Worm (Caenorhabditis elegans): Measurements from ENCODE around the gene kcc-1.

kcc-1 gene

ce11 chrIV:7260587-7260986, 54.5 kb downstream of the kcc-1 start, which contains the start of gene C06E4.3:
Gene C06E4.3, plus strand, starts transcription at chrIV:7260875.
- TF ChIP-seq ceh-44 (GFP tag; IDR thresholded peaks at IDR 0.05) (no peak), lim-7 (GFP tag; IDR thresholded peaks at IDR 0.05) (no peak), nhr-42 (GFP tag; IDR thresholded peaks at IDR 0.05) (no peak), F44E2.7 (GFP tag; IDR thresholded peaks at IDR 0.05) (no peak), daf-8 (GFP tag; IDR thresholded peaks at IDR 0.05) (no peak), Y105C5A.15 (GFP tag; IDR thresholded peaks at IDR 0.05) (no peak), arid-1 (GFP tag; conservative IDR thresholded peaks at IDR 0.05) (no peak), spr-1 (tag; optimal IDR thresholded peaks at IDR 0.05) (no peak), egl-43 (GFP tag; IDR thresholded peaks at IDR 0.05) (no peak), cey-2 (tag; optimal IDR thresholded peaks at IDR 0.05; ENCODE audit: borderline replicate concordance, insufficient read depth) (no peak), dmd-6 (GFP tag; IDR thresholded peaks at IDR 0.05) (peak; percentile 81), nhr-41 (GFP tag; IDR thresholded peaks at IDR 0.05) (no peak), aly-2 (tag; optimal IDR thresholded peaks at IDR 0.05) (no peak), nhr-102 (tag; optimal IDR thresholded peaks at IDR 0.05) (peak; percentile 71), nhr-11 (tag; optimal IDR thresholded peaks at IDR 0.05) (no peak), mes-2 (tag; optimal IDR thresholded peaks at IDR 0.05; ENCODE audit: poor library complexity, severe bottlenecking) (no peak), mdt-29 (GFP tag; IDR thresholded peaks at IDR 0.05) (no peak), hlh-30 (tag; optimal IDR thresholded peaks at IDR 0.05; ENCODE audit: insufficient read depth) (peak; percentile 5), ceh-62 (tag; optimal IDR thresholded peaks at IDR 0.05) (no peak), F37D6.2 (tag; optimal IDR thresholded peaks at IDR 0.05) (no peak), nhr-28 (tag; optimal IDR thresholded peaks at IDR 0.05) (peak; percentile 97), dve-1 (tag; optimal IDR thresholded peaks at IDR 0.05; ENCODE audit: insufficient read depth) (no peak), D1046.2 (GFP tag; IDR thresholded peaks at IDR 0.05) (no peak), jun-1 (tag; optimal IDR thresholded peaks at IDR 0.05) (no peak), nhr-77 (tag; optimal IDR thresholded peaks at IDR 0.05) (peak; percentile 25), unc-62 (GFP tag; optimal IDR thresholded peaks at IDR 0.05 in 1 of 2) (no peak), unc-62 (tag; optimal IDR thresholded peaks at IDR 0.05) (no peak), lin-13 (GFP tag; optimal IDR thresholded peaks at IDR 0.05) (no peak), hif-1 (tag; optimal IDR thresholded peaks at IDR 0.05) (no peak), nhr-6 (tag; optimal IDR thresholded peaks at IDR 0.05) (no peak), hlh-11 (tag; optimal IDR thresholded peaks at IDR 0.05) (no peak), pqm-1 (tag; optimal IDR thresholded peaks at IDR 0.05) (no peak), sdz-12 (GFP tag; optimal IDR thresholded peaks at IDR 0.05) (no peak), ZK337.2 (GFP tag; IDR thresholded peaks at IDR 0.05) (no peak), lin-15B (tag; optimal IDR thresholded peaks at IDR 0.05) (no peak), duxl-1 (tag; optimal IDR thresholded peaks at IDR 0.05; ENCODE audit: poor library complexity) (no peak), ztf-7 (tag; optimal IDR thresholded peaks at IDR 0.05) (no peak), set-16 (GFP tag; IDR thresholded peaks at IDR 0.05) (no peak), zip-11 (GFP tag; IDR thresholded peaks at IDR 0.05) (no peak)

- TF ChIP-seq tra-1 (GFP tag; IDR thresholded peaks at IDR 0.05), result no peak
- TF ChIP-seq zfp-2 (tag; optimal IDR thresholded peaks at IDR 0.05), result no peak
- no peak for TF ChIP-seq ceh-32 (tag; optimal IDR thresholded peaks at IDR 0.05; ENCODE audit: poor library complexity)
Measured at ce11 chrIV:7263137-7263536, 57.1 kb downstream of the kcc-1 start, which contains the start of gene glb-2. Gene glb-2, minus strand, starts transcription at chrIV:7263237.

All from whole organism, L4 larva.